Fruit fly (Drosophila melanogaster) whole organism, wandering third instar larva: ENCODE results near the gene Cpr78Ca.

Experiments
- Abd-B ChIP-seq: fragments of >200 bp; optimal IDR thresholded peaks from 2 replicates; lab custom pipeline; 2017; ENCODE audit warnings: missing biosample characterization, missing genetic modification characterization
- CG32264 ChIP-seq: fragments of 200-800 bp; sonication (Bioruptor generic); optimal IDR thresholded peaks from 2 replicates; lab custom pipeline; 2016; ENCODE audit warnings: missing biosample characterization, missing genetic modification characterization
- CG9705 ChIP-seq: fragments of 200-800 bp; sonication (Bioruptor generic); optimal IDR thresholded peaks from 2 replicates; lab custom pipeline; 2018; ENCODE audit warnings: missing biosample characterization, mild to moderate bottlenecking, missing genetic modification characterization
- CrebA ChIP-seq: fragments of 200-800 bp; sonication (Bioruptor generic); optimal IDR thresholded peaks from 2 replicates; lab custom pipeline; 2016; ENCODE audit warnings: missing biosample characterization, mild to moderate bottlenecking, missing genetic modification characterization, borderline replicate concordance
- Dfd ChIP-seq: fragments of >200 bp; optimal IDR thresholded peaks from 2 replicates; lab custom pipeline; 2017; ENCODE audit warnings: missing biosample characterization, missing genetic modification characterization
- Dif ChIP-seq: fragments of 200-275, 200-300 bp; sonication (Bioruptor generic); optimal IDR thresholded peaks from 2 replicates; lab custom pipeline; 2018; ENCODE audit warnings: missing biosample characterization, missing genetic modification characterization; ENCODE audit not compliant: partially characterized antibody
- HLH106 ChIP-seq: fragments of 200-800 bp; optimal IDR thresholded peaks from 3 replicates; lab custom pipeline; 2019; ENCODE audit warnings: missing biosample characterization, mild to moderate bottlenecking, missing genetic modification characterization, moderate library complexity
- Hnf4 ChIP-seq: fragments of 200-800 bp; sonication (Bioruptor generic); optimal IDR thresholded peaks from 2 replicates; lab custom pipeline; 2016; ENCODE audit warnings: missing biosample characterization, mild to moderate bottlenecking, missing genetic modification characterization
- Hr78 ChIP-seq: fragments of >200 bp; optimal IDR thresholded peaks from 2 replicates; lab custom pipeline; 2017; ENCODE audit warnings: missing biosample characterization, missing genetic modification characterization
- Hr83 ChIP-seq: fragments of 200-300 bp; sonication (Bioruptor generic); optimal IDR thresholded peaks from 2 replicates; lab custom pipeline; 2016; ENCODE audit warnings: missing biosample characterization, mild to moderate bottlenecking, missing genetic modification characterization, moderate library complexity; ENCODE audit not compliant: poor library complexity, severe bottlenecking
- Jra ChIP-seq: sonication (Bioruptor generic); optimal IDR thresholded peaks from 2 replicates; lab custom pipeline; 2016; ENCODE audit warnings: missing biosample characterization, missing genetic modification characterization
- Myc ChIP-seq: fragments of >200 bp; optimal IDR thresholded peaks from 2 replicates; lab custom pipeline; 2017
- OdsH ChIP-seq: fragments of 200-800 bp; sonication (Bioruptor generic); optimal IDR thresholded peaks from 2 replicates; lab custom pipeline; 2016; ENCODE audit warnings: missing biosample characterization, mild to moderate bottlenecking, missing genetic modification characterization
- Rel ChIP-seq, 2 experiments: fragments of 200-800 bp; sonication (Bioruptor generic) in 1 of 2; optimal IDR thresholded peaks; 2 replicates in 1 of 2; 3 replicates in 1 of 2; lab custom pipeline; 2016 to 2019; ENCODE audit warnings: mild to moderate bottlenecking in 2 of 2, missing biosample characterization in 2 of 2, missing genetic modification characterization in 2 of 2, moderate library complexity in 1 of 2
- Sp1 ChIP-seq: fragments of 200-800 bp; sonication (Bioruptor generic); optimal IDR thresholded peaks from 3 replicates; lab custom pipeline; 2019; ENCODE audit warnings: missing biosample characterization, mild to moderate bottlenecking, missing genetic modification characterization, moderate library complexity
- Vsx2 ChIP-seq: fragments of 200-300, 225-300 bp; sonication (Bioruptor generic); optimal IDR thresholded peaks from 2 replicates; lab custom pipeline; 2018; ENCODE audit warnings: missing biosample characterization, missing genetic modification characterization; ENCODE audit not compliant: partially characterized antibody
- br ChIP-seq: fragments of 200-800 bp; sonication (Bioruptor generic); optimal IDR thresholded peaks from 2 replicates; lab custom pipeline; 2016; ENCODE audit warnings: missing biosample characterization, missing genetic modification characterization
- dl ChIP-seq, 2 experiments: fragments of 175-275, 200-275 bp in 1 of 2; fragments of 200-275 bp in 1 of 2; sonication (Bioruptor generic); optimal IDR thresholded peaks; lab custom pipeline; 2018; ENCODE audit warnings: mild to moderate bottlenecking in 2 of 2, missing biosample characterization in 2 of 2, missing genetic modification characterization in 2 of 2, moderate library complexity in 2 of 2; ENCODE audit not compliant: partially characterized antibody in 2 of 2, insufficient read depth in 1 of 2
- dmrt93B ChIP-seq: fragments of 200-800 bp; sonication (Bioruptor generic); optimal IDR thresholded peaks from 2 replicates; lab custom pipeline; 2018; ENCODE audit warnings: missing biosample characterization, mild to moderate bottlenecking, missing genetic modification characterization
- foxo ChIP-seq, 2 experiments: fragments of 200-800 bp; sonication (Bioruptor generic); optimal IDR thresholded peaks; 2 replicates in 1 of 2; 3 replicates in 1 of 2; lab custom pipeline; 2016 to 2017; ENCODE audit warnings: missing biosample characterization in 2 of 2, missing genetic modification characterization in 2 of 2
- fru ChIP-seq: fragments of 200-800 bp; sonication (Bioruptor generic); optimal IDR thresholded peaks from 3 replicates; lab custom pipeline; 2016; ENCODE audit warnings: missing biosample characterization, mild to moderate bottlenecking, missing genetic modification characterization
- h ChIP-seq: fragments of 200-800 bp; sonication (Bioruptor generic); optimal IDR thresholded peaks from 3 replicates; lab custom pipeline; 2016; ENCODE audit warnings: missing biosample characterization, mild to moderate bottlenecking, missing genetic modification characterization
- jim ChIP-seq: fragments of 175-275, 200-325 bp; sonication (Bioruptor generic); optimal IDR thresholded peaks from 2 replicates; lab custom pipeline; 2016; ENCODE audit warnings: missing biosample characterization, mild to moderate bottlenecking, missing genetic modification characterization
- lola ChIP-seq: fragments of >200 bp; optimal IDR thresholded peaks from 2 replicates; lab custom pipeline; 2017; ENCODE audit warnings: missing biosample characterization, missing genetic modification characterization
- psq ChIP-seq: fragments of 200-800 bp; sonication (Bioruptor generic); optimal IDR thresholded peaks from 3 replicates; lab custom pipeline; 2017; ENCODE audit warnings: missing biosample characterization, mild to moderate bottlenecking, missing genetic modification characterization, moderate library complexity
- sage ChIP-seq: fragments of 200-800 bp; sonication (Bioruptor generic); optimal IDR thresholded peaks from 2 replicates; lab custom pipeline; 2016; ENCODE audit warnings: missing biosample characterization, mild to moderate bottlenecking, missing genetic modification characterization
- sv ChIP-seq: fragments of 200-800 bp; sonication (Bioruptor generic); optimal IDR thresholded peaks from 3 replicates; lab custom pipeline; 2016; ENCODE audit warnings: missing biosample characterization, missing genetic modification characterization
- usp ChIP-seq: fragments of >200 bp; optimal IDR thresholded peaks from 2 replicates; lab custom pipeline; 2017; ENCODE audit warnings: missing biosample characterization, missing genetic modification characterization
- woc ChIP-seq: sonication (Bioruptor generic); optimal IDR thresholded peaks from 2 replicates; lab custom pipeline; 2016; ENCODE audit warnings: missing biosample characterization, mild to moderate bottlenecking, missing genetic modification characterization

Cpr78Ca gene

DNA sequence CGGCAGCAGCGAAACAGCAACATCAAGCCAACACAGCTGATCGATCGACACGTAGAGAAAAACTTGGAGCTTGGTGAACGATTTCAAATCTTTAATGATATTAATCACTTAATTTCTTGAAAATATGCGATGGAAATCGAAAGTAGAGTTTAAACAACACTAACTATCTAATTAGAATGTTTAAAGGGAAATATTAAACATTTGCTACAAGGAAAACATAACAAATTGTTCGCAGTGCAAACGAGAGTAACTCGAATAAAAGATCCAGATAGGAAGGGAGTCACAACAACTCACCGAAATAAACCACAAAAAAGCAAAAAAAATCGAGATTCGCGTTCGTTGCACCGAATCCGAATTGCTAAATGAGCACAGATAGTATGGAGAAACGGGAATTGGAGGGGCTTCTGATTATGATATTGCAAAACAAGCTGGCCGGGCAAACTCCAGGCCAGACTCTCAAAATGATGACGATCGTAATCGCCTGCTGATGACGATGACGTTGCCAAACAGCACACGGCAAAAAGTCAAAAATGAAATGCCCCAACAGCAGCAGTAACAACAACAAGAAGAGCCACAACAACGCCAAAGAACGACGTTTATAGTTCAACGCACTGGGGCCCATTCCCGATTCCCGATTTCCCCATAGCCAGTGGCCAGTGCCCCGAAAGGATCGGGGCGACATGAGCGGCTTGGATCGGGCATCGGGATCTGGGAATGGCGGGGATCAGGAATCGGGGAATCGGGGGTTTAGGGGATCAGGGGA lies 38.7 kb downstream of the Cpr78Ca start (continued):
- TF ChIP-seq Jra (GFP tag; lab: Kevin White, UChicago) (peak; percentile 97), fru (GFP tag; lab: Kevin White, UChicago) (peak; percentile 99), Sp1 (GFP tag; lab: Kevin White, UChicago) (peak; percentile 99), Rel (GFP tag; optimal IDR thresholded peaks at IDR 0.05; lab: Kevin White, UChicago) (peak; percentile 96), Rel (tag; optimal IDR thresholded peaks at IDR 0.05; lab: Kevin White, UChicago) (peak; percentile 86), Dif (GFP tag; lab: Kevin White, UChicago) (no peak), Myc (no peak), dmrt93B (GFP tag; lab: Kevin White, UChicago) (peak; percentile 98), sv (no peak), sage (GFP tag; lab: Kevin White, UChicago) (peak; percentile 98), CrebA (GFP tag; lab: Kevin White, UChicago) (peak; percentile 95)
- TF ChIP-seq, all 38 proteins: peak for 27

DNA sequence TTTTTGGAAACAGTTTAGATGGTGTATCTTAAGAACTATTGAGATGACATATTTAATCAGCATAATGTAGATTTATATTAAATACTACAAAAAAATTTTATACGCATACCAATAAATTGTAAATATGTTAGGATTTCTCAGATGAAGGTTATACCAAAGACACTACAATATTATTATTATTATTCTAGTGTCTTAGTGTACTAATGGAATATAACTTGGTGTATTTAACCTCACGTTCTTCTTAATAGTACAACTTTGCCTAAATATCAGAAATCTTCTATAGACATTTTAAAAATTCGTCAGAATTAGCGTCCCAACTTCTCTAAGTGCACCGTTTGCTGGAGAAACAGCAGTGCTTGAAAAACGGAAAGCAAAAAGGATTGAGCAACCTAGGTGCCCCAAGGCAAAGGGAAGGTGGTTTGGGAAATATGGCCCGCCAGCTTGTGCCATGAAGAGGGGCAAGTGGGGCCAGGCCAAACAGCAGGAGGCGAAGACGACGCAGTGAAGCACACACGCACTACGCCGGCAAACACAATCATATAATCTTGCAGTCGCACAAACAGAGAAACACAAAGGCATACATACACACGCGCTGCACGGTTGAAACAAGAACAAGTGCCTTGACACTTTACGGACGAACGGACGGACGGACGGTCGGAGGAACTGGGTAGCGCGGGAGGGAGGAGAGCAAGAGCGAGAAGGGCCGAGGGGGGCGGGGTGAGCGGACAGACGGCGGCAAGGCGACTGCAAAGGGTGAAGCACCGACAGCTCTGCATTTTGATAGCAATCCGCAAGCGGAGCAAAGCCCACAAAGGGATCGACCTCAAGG lies 39.5 kb downstream of the Cpr78Ca start:
- TF ChIP-seq CG9705 (no peak), HLH106 (peak; percentile 43), Sp1 (GFP tag; lab: Kevin White, UChicago) (peak; percentile 36), Rel (GFP tag; optimal IDR thresholded peaks at IDR 0.05; lab: Kevin White, UChicago) (no peak), Rel (tag; optimal IDR thresholded peaks at IDR 0.05; lab: Kevin White, UChicago) (peak; percentile 87), usp (GFP tag; lab: Kevin White, UChicago) (no peak), dl (GFP tag; optimal IDR thresholded peaks at IDR 0.05; lab: Kevin White, UChicago; ENCODE audit: insufficient read depth in 1 of 2, partially characterized antibody in 2 of 2) (peak in 1 of 2 experiments; percentile 59), foxo (GFP tag; optimal IDR thresholded peaks at IDR 0.05; lab: Kevin White, UChicago) (peak in 1 of 2 experiments; percentile 42), woc (GFP tag; lab: Kevin White, UChicago) (peak; percentile 48), Dif (GFP tag; lab: Kevin White, UChicago) (peak; percentile 2), Dfd (no peak), OdsH (GFP tag; lab: Kevin White, UChicago) (peak; percentile 10), Vsx2 (GFP tag; lab: Kevin White, UChicago) (peak; percentile 12), h (GFP tag; lab: Kevin White, UChicago) (peak; percentile 31)

- TF ChIP-seq woc (GFP tag; lab: Kevin White, UChicago) (peak; percentile 77), br (peak; percentile 57), foxo (GFP tag; optimal IDR thresholded peaks at IDR 0.05; lab: Kevin White, UChicago) (no peak), Hnf4 (GFP tag; lab: Kevin White, UChicago) (peak; percentile 44), CG32264 (GFP tag; lab: Kevin White, UChicago) (no peak), Rel (GFP tag; optimal IDR thresholded peaks at IDR 0.05; lab: Kevin White, UChicago) (peak; percentile 24), Rel (tag; optimal IDR thresholded peaks at IDR 0.05; lab: Kevin White, UChicago) (no peak), CrebA (GFP tag; lab: Kevin White, UChicago) (no peak), sv (no peak), Hr83 (GFP tag; lab: Kevin White, UChicago) (no peak), psq (GFP tag; lab: Kevin White, UChicago) (peak; percentile 12), Hr78 (no peak), dmrt93B (GFP tag; lab: Kevin White, UChicago) (no peak), dl (GFP tag; optimal IDR thresholded peaks at IDR 0.05; lab: Kevin White, UChicago; ENCODE audit: insufficient read depth in 1 of 2, partially characterized antibody in 2 of 2) (peak in 1 of 2 experiments; percentile 43), CG9705 (peak; percentile 10), Sp1 (GFP tag; lab: Kevin White, UChicago) (no peak), Myc (no peak), Dfd (peak; percentile 47), Vsx2 (GFP tag; lab: Kevin White, UChicago) (peak; percentile 31), OdsH (GFP tag; lab: Kevin White, UChicago) (no peak), fru (GFP tag; lab: Kevin White, UChicago) (peak; percentile 19), lola (GFP tag; lab: Kevin White, UChicago) (no peak), jim (GFP tag; lab: Kevin White, UChicago) (peak; percentile 5), Abd-B (no peak), Dif (GFP tag; lab: Kevin White, UChicago) (peak; percentile 88), HLH106 (no peak)
Measured at dm6 chr3L:21252525-21252924, 40.1 kb downstream of the Cpr78Ca start.
